Fruit fly (Drosophila melanogaster) whole organism, adult: Measurements from ENCODE around the gene CG1792.

Experiments used
- CG14711 ChIP-seq: fragments of 200-800 bp; sonication (Bioruptor generic); optimal IDR thresholded peaks from 2 replicates; lab custom pipeline; 2018; ENCODE audit warnings: missing biosample characterization, mild to moderate bottlenecking, missing genetic modification characterization, moderate library complexity
- CG1620 ChIP-seq: fragments of 200-800 bp; sonication (Bioruptor generic); optimal IDR thresholded peaks from 2 replicates; lab custom pipeline; 2016; ENCODE audit warnings: missing biosample characterization, missing genetic modification characterization
- CG33017 ChIP-seq: fragments of 200-800 bp; sonication (Bioruptor generic); optimal IDR thresholded peaks from 2 replicates; lab custom pipeline; 2018; ENCODE audit warnings: missing biosample characterization, mild to moderate bottlenecking, missing genetic modification characterization, moderate library complexity
- Clk ChIP-seq: fragments of 200-800 bp; sonication (Bioruptor generic); optimal IDR thresholded peaks from 2 replicates; lab custom pipeline; 2017; ENCODE audit warnings: missing biosample characterization, missing genetic modification characterization
- Crg-1 ChIP-seq: fragments of 200-800 bp; sonication (Bioruptor generic); optimal IDR thresholded peaks from 2 replicates; lab custom pipeline; 2016; ENCODE audit warnings: missing biosample characterization, missing genetic modification characterization
- bab1 ChIP-seq: fragments of 200-800 bp; sonication (Bioruptor generic); optimal IDR thresholded peaks from 3 replicates; lab custom pipeline; 2019; ENCODE audit warnings: missing biosample characterization, mild to moderate bottlenecking, missing genetic modification characterization, moderate library complexity
- cic ChIP-seq: fragments of 200-800 bp; sonication (Bioruptor generic); optimal IDR thresholded peaks from 2 replicates; lab custom pipeline; 2017; ENCODE audit warnings: missing biosample characterization, mild to moderate bottlenecking, missing genetic modification characterization, moderate library complexity
- kay ChIP-seq: fragments of 200-800 bp; sonication (Bioruptor generic); peaks from one replicate; lab custom pipeline; 2016; ENCODE audit warnings: missing biosample characterization, missing genetic modification characterization, borderline replicate concordance
- ovo ChIP-seq: fragments of 200-800 bp; sonication (Bioruptor generic); optimal IDR thresholded peaks from 2 replicates; lab custom pipeline; 2016; ENCODE audit warnings: missing biosample characterization, missing genetic modification characterization
- pad ChIP-seq: fragments of 200-800 bp; sonication (Bioruptor generic); optimal IDR thresholded peaks from 3 replicates; lab custom pipeline; 2017; ENCODE audit warnings: missing biosample characterization, missing genetic modification characterization, mild to moderate bottlenecking, moderate library complexity, missing genetic modification reagents
- tj ChIP-seq: fragments of 200-800 bp; sonication (Bioruptor generic); optimal IDR thresholded peaks from 3 replicates; lab custom pipeline; 2017; ENCODE audit warnings: missing biosample characterization, mild to moderate bottlenecking, missing genetic modification characterization, moderate library complexity

dm6 chr3R:31577351-31577750 lies 38.8 kb upstream of the CG1792 start:
- no peak for TF ChIP-seq bab1 (GFP tag; lab: Kevin White, UChicago)
- TF ChIP-seq cic: no peak
- TF ChIP-seq CG33017: no peak
- TF ChIP-seq CG1620 (GFP tag; lab: Kevin White, UChicago): no peak
- TF ChIP-seq ovo (GFP tag; lab: Kevin White, UChicago): no peak
- no peak for TF ChIP-seq tj (GFP tag; lab: Kevin White, UChicago)
- no peak for TF ChIP-seq CG14711 (tag; lab: Kevin White, UChicago)
- TF ChIP-seq Crg-1 (GFP tag; lab: Kevin White, UChicago): no peak
- no peak for TF ChIP-seq Clk (GFP tag; lab: Kevin White, UChicago)
- TF ChIP-seq kay (GFP tag; lab: Kevin White, UChicago): no peak
- TF ChIP-seq pad (GFP tag; lab: Kevin White, UChicago): no peak
